Fruit fly (Drosophila melanogaster) whole organism, embryonic: ENCODE measurements around the gene CG17010.

ENCODE experiments used
- Adf1 ChIP-seq: fragments of 200-800 bp; sonication (Bioruptor generic); IDR thresholded peaks from 2 replicates; pipeline ENCODE4 v1.3.6; 2022; ENCODE audit warnings: missing biosample characterization, missing genetic modification characterization
- CG10462 ChIP-seq: fragments of 200-800 bp; sonication (Bioruptor generic); optimal IDR thresholded peaks from 2 replicates; lab custom pipeline; 2016; ENCODE audit warnings: missing biosample characterization, missing genetic modification characterization
- CG11695 ChIP-seq: fragments of 200-800 bp; sonication (Bioruptor generic); IDR thresholded peaks from 3 replicates; pipeline ENCODE4 v1.3.6; 2022; ENCODE audit warnings: missing biosample characterization, missing genetic modification characterization
- CG13894 ChIP-seq: fragments of 200-800 bp; sonication (Bioruptor generic); optimal IDR thresholded peaks from 3 replicates; lab custom pipeline; 2018; ENCODE audit warnings: missing biosample characterization, mild to moderate bottlenecking, missing genetic modification characterization, moderate library complexity
- CG15073 ChIP-seq: fragments of 200-800 bp; sonication (Bioruptor generic); optimal IDR thresholded peaks from 2 replicates; lab custom pipeline; 2016; ENCODE audit warnings: missing biosample characterization, missing genetic modification characterization
- CG15269 ChIP-seq: fragments of 200-800 bp; sonication (Bioruptor generic); optimal IDR thresholded peaks from 2 replicates; lab custom pipeline; 2018; ENCODE audit warnings: missing biosample characterization, mild to moderate bottlenecking, missing genetic modification characterization, moderate library complexity
- CG17361 ChIP-seq: fragments of 200-800 bp; sonication (Bioruptor generic); IDR thresholded peaks from 3 replicates; pipeline ENCODE4 v1.3.6; 2022; ENCODE audit warnings: missing biosample characterization, missing genetic modification characterization
- CG2202 ChIP-seq: fragments of 200-800 bp; sonication (Bioruptor generic); optimal IDR thresholded peaks from 2 replicates; lab custom pipeline; 2018; ENCODE audit warnings: missing biosample characterization, mild to moderate bottlenecking, missing genetic modification characterization
- CG31224 ChIP-seq: fragments of 200-800 bp; sonication (Bioruptor generic); IDR thresholded peaks from 2 replicates; pipeline ENCODE4 v1.3.6; 2022; ENCODE audit warnings: missing biosample characterization, missing genetic modification characterization
- CG33213 ChIP-seq: fragments of 200-800 bp; sonication (Bioruptor generic); optimal IDR thresholded peaks from 3 replicates; lab custom pipeline; 2016; ENCODE audit warnings: missing biosample characterization, missing genetic modification characterization
- CG3407 ChIP-seq: fragments of 200-800 bp; sonication (Bioruptor generic); optimal IDR thresholded peaks from 2 replicates; lab custom pipeline; 2018; ENCODE audit warnings: missing biosample characterization, mild to moderate bottlenecking, missing genetic modification characterization
- CG42726 ChIP-seq: fragments of 200-800 bp; sonication (Bioruptor generic); IDR thresholded peaks from 2 replicates; pipeline ENCODE4 v1.3.6; 2022; ENCODE audit warnings: missing biosample characterization, missing genetic modification characterization; ENCODE audit not compliant: partially characterized antibody
- CG5180 ChIP-seq: fragments of 200-800 bp; sonication (Bioruptor generic); optimal IDR thresholded peaks from 3 replicates; lab custom pipeline; 2017; ENCODE audit warnings: missing biosample characterization, missing genetic modification characterization, mild to moderate bottlenecking, moderate library complexity, missing genetic modification reagents
- CG6654 ChIP-seq: fragments of 200-800 bp; sonication (Bioruptor generic); optimal IDR thresholded peaks from 2 replicates; lab custom pipeline; 2017; ENCODE audit warnings: missing biosample characterization, mild to moderate bottlenecking, missing genetic modification characterization
- CG6683 ChIP-seq: fragments of 200-800 bp; sonication (Bioruptor generic); optimal IDR thresholded peaks from 2 replicates; lab custom pipeline; 2017; ENCODE audit warnings: missing biosample characterization, mild to moderate bottlenecking, missing genetic modification characterization, missing genetic modification reagents
- CG6689 ChIP-seq: fragments of 200-800 bp; sonication (Bioruptor generic); IDR thresholded peaks from 2 replicates; pipeline ENCODE4 v1.3.6; 2022; ENCODE audit warnings: missing biosample characterization, missing genetic modification characterization
- CG9727 ChIP-seq: fragments of 200-800 bp; sonication (Bioruptor generic); optimal IDR thresholded peaks from 3 replicates; lab custom pipeline; 2017; ENCODE audit warnings: missing biosample characterization, mild to moderate bottlenecking, missing genetic modification characterization
- CG9817 ChIP-seq: fragments of 200-800 bp; sonication (Bioruptor generic); optimal IDR thresholded peaks from 2 replicates; lab custom pipeline; 2018; ENCODE audit warnings: missing biosample characterization, mild to moderate bottlenecking, missing genetic modification characterization, moderate library complexity
- Dbx ChIP-seq: fragments of 200-800 bp; sonication (Bioruptor generic); IDR thresholded peaks from 3 replicates; pipeline ENCODE4 v1.3.6; 2022; ENCODE audit warnings: missing biosample characterization, missing genetic modification characterization
- Dip3 ChIP-seq: fragments of 200-800 bp; sonication (Bioruptor generic); optimal IDR thresholded peaks from 3 replicates; lab custom pipeline; 2016; ENCODE audit warnings: missing biosample characterization, missing genetic modification characterization
- Dp ChIP-seq: fragments of 200-800 bp; sonication (Bioruptor generic); optimal IDR thresholded peaks from 2 replicates; lab custom pipeline; 2018; ENCODE audit warnings: missing biosample characterization, mild to moderate bottlenecking, missing genetic modification characterization, moderate library complexity
- ERR ChIP-seq: fragments of 200-800 bp; sonication (Bioruptor generic); optimal IDR thresholded peaks from 2 replicates; lab custom pipeline; 2016; ENCODE audit warnings: missing biosample characterization, missing genetic modification characterization
- H15 ChIP-seq: fragments of 200-800 bp; sonication (Bioruptor generic); IDR thresholded peaks from 3 replicates; pipeline ENCODE4 v1.3.6; 2022; ENCODE audit warnings: missing biosample characterization, missing genetic modification characterization
- HLHmδ ChIP-seq: fragments of 200-800 bp; sonication (Bioruptor generic); optimal IDR thresholded peaks from 2 replicates; lab custom pipeline; 2018; ENCODE audit warnings: missing biosample characterization, mild to moderate bottlenecking, missing genetic modification characterization, moderate library complexity
- Hmr ChIP-seq: fragments of 200-800 bp; sonication (Bioruptor generic); optimal IDR thresholded peaks from 3 replicates; lab custom pipeline; 2017; ENCODE audit warnings: mild to moderate bottlenecking, missing biosample characterization, missing genetic modification reagents, missing genetic modification characterization
- Hr51 ChIP-seq, 2 experiments: fragments of 200-800 bp; sonication (Bioruptor generic); optimal IDR thresholded peaks; 2 replicates in 1 of 2; 3 replicates in 1 of 2; lab custom pipeline; 2016 to 2018; ENCODE audit warnings: missing biosample characterization in 2 of 2, missing genetic modification characterization in 2 of 2, mild to moderate bottlenecking in 1 of 2, moderate library complexity in 1 of 2
- Hsf ChIP-seq: fragments of 200-800 bp; sonication (Bioruptor generic); optimal IDR thresholded peaks from 3 replicates; lab custom pipeline; 2016; ENCODE audit warnings: missing biosample characterization, missing genetic modification characterization
- Lpt ChIP-seq: fragments of >200 bp; optimal IDR thresholded peaks from 2 replicates; lab custom pipeline; 2018; ENCODE audit warnings: missing biosample characterization, missing genetic modification characterization
- MESR4 ChIP-seq: fragments of 200-800 bp; sonication (Bioruptor generic); optimal IDR thresholded peaks from 2 replicates; lab custom pipeline; 2018; ENCODE audit warnings: missing biosample characterization, mild to moderate bottlenecking, missing genetic modification characterization, moderate library complexity
- Max ChIP-seq: fragments of 200-800 bp; sonication (Bioruptor generic); optimal IDR thresholded peaks from 2 replicates; lab custom pipeline; 2016; ENCODE audit warnings: missing biosample characterization, mild to moderate bottlenecking, missing genetic modification characterization
- NC2α ChIP-seq: fragments of 200-800 bp; sonication (Bioruptor generic); optimal IDR thresholded peaks from 2 replicates; lab custom pipeline; 2016; ENCODE audit warnings: missing biosample characterization, missing genetic modification characterization
- NC2β ChIP-seq: fragments of 200-800 bp; sonication (Bioruptor generic); optimal IDR thresholded peaks from 2 replicates; lab custom pipeline; 2016; ENCODE audit warnings: missing biosample characterization, missing genetic modification characterization
- Pdp1 ChIP-seq, 2 experiments: fragments of 200-800 bp; sonication (Bioruptor generic); optimal IDR thresholded peaks; 3 replicates each; lab custom pipeline; 2016; ENCODE audit warnings: missing biosample characterization in 2 of 2, missing genetic modification characterization in 2 of 2, mild to moderate bottlenecking in 1 of 2, moderate library complexity in 1 of 2
- Six4 ChIP-seq: fragments of 200-800 bp; sonication (Bioruptor generic); optimal IDR thresholded peaks from 2 replicates; lab custom pipeline; 2016; ENCODE audit warnings: missing biosample characterization, missing genetic modification characterization
- Sox100B ChIP-seq: fragments of 200-800 bp; sonication (Bioruptor generic); optimal IDR thresholded peaks from 3 replicates; lab custom pipeline; 2018; ENCODE audit warnings: missing biosample characterization, mild to moderate bottlenecking, missing genetic modification characterization
- Sox102F ChIP-seq: fragments of 200-800 bp; sonication (Bioruptor generic); optimal IDR thresholded peaks from 2 replicates; lab custom pipeline; 2018; ENCODE audit warnings: missing biosample characterization, mild to moderate bottlenecking, missing genetic modification characterization, moderate library complexity
- Sry-δ ChIP-seq: fragments of 200-800 bp; sonication (Bioruptor generic); optimal IDR thresholded peaks from 2 replicates; lab custom pipeline; 2016; ENCODE audit warnings: missing biosample characterization, missing genetic modification characterization
- Trl ChIP-seq, 3 experiments: fragments of >200 bp in 2 of 3; fragments of 200-800 bp in 1 of 3; sonication (Bioruptor generic) in 1 of 3; optimal IDR thresholded peaks; 2 replicates in 1 of 3; 3 replicates in 2 of 3; lab custom pipeline; 2016 to 2017; ENCODE audit warnings: missing biosample characterization in 1 of 3, missing genetic modification characterization in 1 of 3
- bbx ChIP-seq: fragments of 200-800 bp; sonication (Bioruptor generic); IDR thresholded peaks from 2 replicates; pipeline ENCODE4 v1.3.6; 2022; ENCODE audit warnings: missing biosample characterization, missing genetic modification characterization; ENCODE audit not compliant: partially characterized antibody
- bsh ChIP-seq, 2 experiments: fragments of 200-800 bp; sonication (Bioruptor generic); optimal IDR thresholded peaks; 2 replicates each; lab custom pipeline; 2017 to 2018; ENCODE audit warnings: mild to moderate bottlenecking in 2 of 2, missing biosample characterization in 2 of 2, missing genetic modification characterization in 2 of 2, moderate library complexity in 1 of 2
- caup ChIP-seq: fragments of 200-800 bp; sonication (Bioruptor generic); optimal IDR thresholded peaks from 3 replicates; lab custom pipeline; 2017; ENCODE audit warnings: missing biosample characterization, mild to moderate bottlenecking, missing genetic modification characterization, moderate library complexity; ENCODE audit not compliant: severe bottlenecking
- en ChIP-seq: fragments of 200-800 bp; sonication (Bioruptor generic); optimal IDR thresholded peaks from 2 replicates; lab custom pipeline; 2016; ENCODE audit warnings: missing biosample characterization, missing genetic modification characterization
- lbe ChIP-seq: fragments of 200-800 bp; sonication (Bioruptor generic); optimal IDR thresholded peaks from 2 replicates; lab custom pipeline; 2016; ENCODE audit warnings: missing biosample characterization, mild to moderate bottlenecking, missing genetic modification characterization
- lola ChIP-seq, 3 experiments: fragments of >200 bp in 2 of 3; fragments of 200-800 bp in 1 of 3; sonication (Bioruptor generic) in 1 of 3; optimal IDR thresholded peaks; 2 replicates each; lab custom pipeline; 2017 to 2019; ENCODE audit warnings: missing biosample characterization in 3 of 3, missing genetic modification characterization in 3 of 3, mild to moderate bottlenecking in 1 of 3, moderate library complexity in 1 of 3
- pan ChIP-seq, 4 experiments: fragments of >200 bp in 3 of 4; fragments of 200-800 bp in 1 of 4; sonication (Bioruptor generic) in 1 of 4; optimal IDR thresholded peaks in 3 of 4; IDR thresholded peaks in 1 of 4; 2 replicates each; pipeline versions ENCODE4 v1.3.6 to Lab custom; 2017 to 2022; ENCODE audit warnings: missing biosample characterization in 2 of 4, missing genetic modification characterization in 2 of 4, mixed read lengths in 1 of 4
- phol ChIP-seq: fragments of 200-800 bp; sonication (Bioruptor generic); optimal IDR thresholded peaks from 3 replicates; lab custom pipeline; 2018; ENCODE audit warnings: missing biosample characterization, mild to moderate bottlenecking, missing genetic modification characterization, moderate library complexity
- pita ChIP-seq: fragments of 200-800 bp; sonication (Bioruptor generic); optimal IDR thresholded peaks from 2 replicates; lab custom pipeline; 2017; ENCODE audit warnings: missing biosample characterization, mild to moderate bottlenecking, missing genetic modification characterization
- ranshi ChIP-seq: fragments of 200-800 bp; sonication (Bioruptor generic); IDR thresholded peaks from 2 replicates; pipeline ENCODE4 v1.3.6; 2022; ENCODE audit warnings: missing biosample characterization, missing genetic modification characterization
- sd ChIP-seq: fragments of 200-800 bp; sonication (Bioruptor generic); optimal IDR thresholded peaks from 3 replicates; lab custom pipeline; 2018; ENCODE audit warnings: missing biosample characterization, mild to moderate bottlenecking, missing genetic modification characterization, moderate library complexity

The CG17010 gene

dm6 chr2L:12372436-12372835, 16.2 kb downstream of the CG17010 start (continued):
- TF ChIP-seq MESR4 (no peak), Sox100B (peak; percentile 30), Max (GFP tag; lab: Kevin White, UChicago) (no peak), bbx (GFP tag; lab: Robert Waterston, UW) (no peak), lola (GFP tag; optimal IDR thresholded peaks at IDR 0.05; lab: Kevin White, UChicago) (no peak), CG17361 (GFP tag; lab: Robert Waterston, UW) (no peak), sd (tag; lab: Kevin White, UChicago) (peak; percentile 3), Dip3 (GFP tag; lab: Kevin White, UChicago) (no peak), caup (peak; percentile 55), CG3407 (GFP tag; lab: Kevin White, UChicago) (peak; percentile 9), pan (optimal IDR thresholded peaks at IDR 0.05; lab: Kevin White, UChicago) (no peak), pan (GFP tag; optimal IDR thresholded peaks at IDR 0.05 in 1 of 2, IDR thresholded peaks at IDR 0.05 in 1 of 2) (no peak), NC2α (no peak), CG6689 (no peak), CG9817 (peak; percentile 19), Dp (GFP tag; lab: Kevin White, UChicago) (no peak), HLHmδ (GFP tag; lab: Kevin White, UChicago) (no peak), Adf1 (GFP tag; lab: Robert Waterston, UW) (no peak; the same call in 1 of the 2 replicates), en (GFP tag; lab: Kevin White, UChicago) (no peak), ranshi (GFP tag; lab: Robert Waterston, UW) (no peak), ERR (GFP tag; lab: Kevin White, UChicago) (no peak), Sry-δ (no peak), CG15073 (no peak), Pdp1 (GFP tag; optimal IDR thresholded peaks at IDR 0.05; lab: Kevin White, UChicago) (no peak), CG5180 (GFP tag; lab: Kevin White, UChicago) (no peak), CG15269 (tag; lab: Kevin White, UChicago) (peak; percentile 37), Dbx (0 out of 3 replicates have a peak, but pooled peaks have one; percentile 34), CG2202 (tag; lab: Kevin White, UChicago) (peak; percentile 6), Sox102F (peak; percentile 14), Trl (optimal IDR thresholded peaks at IDR 0.05; lab: Kevin White, UChicago) (no peak), Trl (GFP tag; optimal IDR thresholded peaks at IDR 0.05; lab: Kevin White, UChicago) (peak; percentile 44), Lpt (GFP tag; lab: Kevin White, UChicago) (no peak), CG13894 (no peak), Hr51 (GFP tag; optimal IDR thresholded peaks at IDR 0.05; lab: Kevin White, UChicago) (no peak), Six4 (GFP tag; lab: Kevin White, UChicago) (no peak), Hsf (GFP tag; lab: Kevin White, UChicago) (no peak), CG6683 (GFP tag; lab: Kevin White, UChicago) (peak; percentile 38), Hmr (peak; percentile 79), CG9727 (no peak), phol (no peak), CG33213 (GFP tag; lab: Kevin White, UChicago) (peak; percentile 41), CG31224 (no peak), CG11695 (GFP tag; lab: Robert Waterston, UW) (no peak), bsh (GFP tag; optimal IDR thresholded peaks at IDR 0.05; lab: Kevin White, UChicago) (peak in 1 of 2 experiments; percentile 52), lbe (no peak), CG6654 (GFP tag; lab: Kevin White, UChicago) (no peak), CG42726 (GFP tag; lab: Robert Waterston, UW) (no peak), CG10462 (GFP tag; lab: Kevin White, UChicago) (no peak), H15 (no peak), pita (GFP tag; lab: Kevin White, UChicago) (no peak), NC2β (GFP tag; lab: Kevin White, UChicago) (peak; percentile 15)
